Worm (Caenorhabditis elegans) whole organism, L4 larva: ENCODE measurements around the gene morc-1.

ENCODE experiments used
- D1046.2 ChIP-seq: fragments of 200-800 bp; sonication (Bioruptor generic); IDR thresholded peaks from 2 replicates; pipeline ENCODE4 v1.3.6; 2022; ENCODE audit warnings: missing genetic modification characterization, missing compliant biosample characterization
- F26F4.8 ChIP-seq: fragments of 200-800 bp; sonication (Bioruptor generic); conservative IDR thresholded peaks from 2 replicates; pipeline ENCODE4 v1.3.6; 2022; ENCODE audit warnings: missing genetic modification characterization, missing compliant biosample characterization
- R02D3.7 ChIP-seq: fragments of 150-350 bp; sonication (generic microtip); optimal IDR thresholded peaks from 3 replicates; lab custom pipeline; 2014; ENCODE audit warnings: missing biosample characterization, missing genetic modification characterization
- ZK337.2 ChIP-seq: fragments of 200-800 bp; sonication (Bioruptor generic); IDR thresholded peaks from 2 replicates; pipeline ENCODE4 v1.3.6; 2022; ENCODE audit warnings: missing genetic modification reagents, missing genetic modification characterization, missing compliant biosample characterization
- ZK546.5 ChIP-seq, 2 experiments: sonication (generic microtip); optimal IDR thresholded peaks; 2 replicates each; lab custom pipeline; 2017; ENCODE audit warnings: missing biosample characterization in 2 of 2, missing genetic modification characterization in 2 of 2
- aha-1 ChIP-seq: fragments of 150-350 bp; peaks from one replicate; lab custom pipeline; 2014; ENCODE audit warnings: missing biosample characterization, missing genetic modification characterization
- aly-2 ChIP-seq: sonication (generic microtip); optimal IDR thresholded peaks from 2 replicates; lab custom pipeline; 2018; ENCODE audit warnings: missing biosample characterization, missing genetic modification characterization
- ama-1 ChIP-seq: fragments of 150-350 bp; optimal IDR thresholded peaks from 2 replicates; lab custom pipeline; 2014; ENCODE audit warnings: inconsistent platforms, mixed read lengths
- arid-1 ChIP-seq: fragments of 200-800 bp; sonication (Bioruptor generic); conservative IDR thresholded peaks from 2 replicates; pipeline ENCODE4 v1.3.6; 2022; ENCODE audit warnings: missing genetic modification reagents, missing genetic modification characterization, missing compliant biosample characterization
- ceh-28 ChIP-seq: fragments of 150-350 bp; optimal IDR thresholded peaks from 2 replicates; lab custom pipeline; 2014; ENCODE audit warnings: missing biosample characterization, missing genetic modification reagents, missing genetic modification characterization
- ceh-32 ChIP-seq: sonication (generic microtip); optimal IDR thresholded peaks from 2 replicates; lab custom pipeline; 2016; ENCODE audit warnings: mild to moderate bottlenecking, missing genetic modification characterization, missing compliant biosample characterization; ENCODE audit not compliant: poor library complexity
- ceh-44 ChIP-seq: fragments of 200-800 bp; sonication (Bioruptor generic); IDR thresholded peaks from 2 replicates; pipeline ENCODE4 v1.3.6; 2022; ENCODE audit warnings: missing genetic modification reagents, missing genetic modification characterization, missing compliant biosample characterization
- ceh-62 ChIP-seq: sonication (generic microtip); optimal IDR thresholded peaks from 2 replicates; lab custom pipeline; 2017; ENCODE audit warnings: missing biosample characterization, missing genetic modification characterization
- ces-1 ChIP-seq: fragments of 150-350 bp; sonication (generic microtip); optimal IDR thresholded peaks from 4 replicates; lab custom pipeline; 2014; ENCODE audit warnings: missing biosample characterization, missing genetic modification reagents, missing genetic modification characterization
- dmd-8 ChIP-seq: fragments of 200-800 bp; sonication (Bioruptor generic); IDR thresholded peaks from 2 replicates; pipeline ENCODE4 v1.3.6; 2022; ENCODE audit warnings: missing genetic modification characterization, missing compliant biosample characterization
- duxl-1 ChIP-seq: sonication (generic microtip); optimal IDR thresholded peaks from 2 replicates; lab custom pipeline; 2016; ENCODE audit warnings: mild to moderate bottlenecking, missing genetic modification characterization, moderate library complexity, missing compliant biosample characterization; ENCODE audit not compliant: poor library complexity
- dve-1 ChIP-seq: sonication (generic microtip); optimal IDR thresholded peaks from 2 replicates; lab custom pipeline; 2017; ENCODE audit warnings: antibody characterized with exemption, mild to moderate bottlenecking, missing genetic modification characterization, missing compliant biosample characterization; ENCODE audit not compliant: insufficient read depth
- egl-27 ChIP-seq: sonication (generic microtip); optimal IDR thresholded peaks from 3 replicates; lab custom pipeline; 2017; ENCODE audit warnings: missing biosample characterization, missing genetic modification reagents, missing genetic modification characterization
- fkh-10 ChIP-seq: fragments of 150-350 bp; optimal IDR thresholded peaks from 2 replicates; lab custom pipeline; 2014; ENCODE audit warnings: missing biosample characterization, missing genetic modification reagents, missing genetic modification characterization
- gei-8 ChIP-seq: fragments of 200-800 bp; sonication (Bioruptor generic); optimal IDR thresholded peaks from 2 replicates; lab custom pipeline; 2018; ENCODE audit warnings: mild to moderate bottlenecking, missing genetic modification characterization, missing compliant biosample characterization
- hif-1 ChIP-seq, 2 experiments: sonication (generic microtip); optimal IDR thresholded peaks; 2 replicates each; lab custom pipeline; 2016 to 2017; ENCODE audit warnings: missing compliant biosample characterization in 2 of 2, missing genetic modification characterization in 2 of 2, missing genetic modification reagents in 2 of 2, missing genotype in 2 of 2, mild to moderate bottlenecking in 1 of 2
- hlh-30 ChIP-seq: sonication (generic microtip); optimal IDR thresholded peaks from 2 replicates; lab custom pipeline; 2017; ENCODE audit warnings: antibody characterized with exemption, mild to moderate bottlenecking, missing genetic modification characterization, missing compliant biosample characterization; ENCODE audit not compliant: insufficient read depth
- hmg-1.1 ChIP-seq: fragments of 200-800 bp; sonication (Bioruptor generic); IDR thresholded peaks from 2 replicates; pipeline ENCODE4 v1.3.6; 2022; ENCODE audit warnings: missing genetic modification reagents, missing genetic modification characterization, missing compliant biosample characterization
- jun-1 ChIP-seq: fragments of 150-350 bp; optimal IDR thresholded peaks from 2 replicates; lab custom pipeline; 2014; ENCODE audit warnings: missing biosample characterization, missing genetic modification reagents, missing genetic modification characterization
- lim-7 ChIP-seq: fragments of 200-800 bp; sonication (Bioruptor generic); IDR thresholded peaks from 2 replicates; pipeline ENCODE4 v1.3.6; 2022; ENCODE audit warnings: missing genetic modification characterization, missing compliant biosample characterization
- lin-15B ChIP-seq: fragments of 150-350 bp; sonication (generic microtip); optimal IDR thresholded peaks from 3 replicates; lab custom pipeline; 2014; ENCODE audit warnings: missing biosample characterization, missing genetic modification characterization
- lin-39 ChIP-seq: fragments of 150-350 bp; optimal IDR thresholded peaks from 2 replicates; lab custom pipeline; 2014; ENCODE audit warnings: missing biosample characterization, missing genetic modification reagents, missing genetic modification characterization
- lsy-2 ChIP-seq, 2 experiments: fragments of 150-350 bp in 1 of 2; sonication (generic microtip) in 1 of 2; optimal IDR thresholded peaks; 2 replicates each; lab custom pipeline; 2014 to 2017; ENCODE audit warnings: missing biosample characterization in 2 of 2, missing genetic modification characterization in 2 of 2
- madf-5 ChIP-seq, 2 experiments: fragments of 200-800 bp; sonication (Bioruptor generic); IDR thresholded peaks; 2 replicates each; pipeline ENCODE4 v1.3.6; 2022; ENCODE audit warnings: missing compliant biosample characterization in 2 of 2, missing genetic modification characterization in 2 of 2
- mdl-1 ChIP-seq, 2 experiments: fragments of 150-350 bp in 1 of 2; sonication (generic microtip) in 1 of 2; optimal IDR thresholded peaks; 2 replicates each; lab custom pipeline; 2014 to 2017; ENCODE audit warnings: missing biosample characterization in 2 of 2, missing genetic modification characterization in 2 of 2
- nhr-102 ChIP-seq: sonication (generic microtip); optimal IDR thresholded peaks from 2 replicates; lab custom pipeline; 2016; ENCODE audit warnings: mild to moderate bottlenecking, missing genetic modification characterization, moderate library complexity, missing compliant biosample characterization
- nhr-11 ChIP-seq: fragments of 150-350 bp; optimal IDR thresholded peaks from 2 replicates; lab custom pipeline; 2014; ENCODE audit warnings: missing biosample characterization, missing genetic modification characterization
- nhr-237 ChIP-seq: sonication (generic microtip); optimal IDR thresholded peaks from 2 replicates; lab custom pipeline; 2017; ENCODE audit warnings: missing biosample characterization, missing genetic modification characterization
- nhr-48 ChIP-seq: sonication (generic microtip); optimal IDR thresholded peaks from 2 replicates; lab custom pipeline; 2016; ENCODE audit warnings: mild to moderate bottlenecking, missing genetic modification characterization, missing compliant biosample characterization
- saeg-2 ChIP-seq: fragments of 200-800 bp; sonication (Bioruptor generic); IDR thresholded peaks from 2 replicates; pipeline ENCODE4 v1.3.6; 2022; ENCODE audit warnings: missing genetic modification reagents, missing genetic modification characterization, missing compliant biosample characterization
- set-16 ChIP-seq: fragments of 200-800 bp; sonication (Bioruptor generic); IDR thresholded peaks from 2 replicates; pipeline ENCODE4 v1.3.6; 2022; ENCODE audit warnings: missing genetic modification reagents, missing genetic modification characterization, missing compliant biosample characterization
- skn-1 ChIP-seq: fragments of 150-350 bp; optimal IDR thresholded peaks from 2 replicates; lab custom pipeline; 2014; ENCODE audit warnings: missing biosample characterization, missing genetic modification characterization
- spr-3 ChIP-seq: fragments of 200-800 bp; sonication (Bioruptor generic); optimal IDR thresholded peaks from 2 replicates; lab custom pipeline; 2018; ENCODE audit warnings: mild to moderate bottlenecking, missing genetic modification characterization, missing compliant biosample characterization
- unc-130 ChIP-seq: sonication (generic microtip); optimal IDR thresholded peaks from 2 replicates; lab custom pipeline; 2016; ENCODE audit warnings: missing genetic modification reagents, missing genetic modification characterization, missing compliant biosample characterization
- unc-39 ChIP-seq: sonication (generic microtip); optimal IDR thresholded peaks from 2 replicates; lab custom pipeline; 2017; ENCODE audit warnings: missing biosample characterization, missing genetic modification characterization
- zfp-3 ChIP-seq: fragments of 200-800 bp; sonication (Bioruptor generic); conservative IDR thresholded peaks from 2 replicates; pipeline ENCODE4 v1.3.6; 2022; ENCODE audit warnings: missing genetic modification reagents, missing genetic modification characterization, missing compliant biosample characterization
- ztf-7 ChIP-seq: fragments of 150-350 bp; optimal IDR thresholded peaks from 2 replicates; lab custom pipeline; 2014; ENCODE audit warnings: missing biosample characterization, missing genetic modification characterization

The morc-1 gene

ce11 chrIII:5230415-5230814, 23.7 kb upstream of the morc-1 start, which contains the start of gene prmt-5 (continued):
- TF ChIP-seq ceh-32 (tag; lab: Kevin White, UChicago) (no peak), lsy-2 (tag; optimal IDR thresholded peaks at IDR 0.05; lab: Kevin White, UChicago) (peak in 1 of 2 experiments; percentile 54), dmd-8 (GFP tag; lab: Robert Waterston, UW) (no peak)

ce11 chrIII:5229511-5230250, 23.0 kb upstream of the morc-1 start:
- 0 out of 2 replicates have a peak, but pooled peaks have one; percentile 20 for TF ChIP-seq D1046.2 (GFP tag; lab: Robert Waterston, UW)
- no peak for TF ChIP-seq unc-130
- peak; percentile 82 for TF ChIP-seq aha-1
- peak; percentile 75 for TF ChIP-seq aly-2 (tag; lab: Kevin White, UChicago)

ce11 chrIII:5228839-5229238, 22.1 kb upstream of the morc-1 start:
- no peak for TF ChIP-seq ztf-7 (tag; lab: Kevin White, UChicago)
- no peak for TF ChIP-seq nhr-237 (tag; lab: Kevin White, UChicago)
- no peak for TF ChIP-seq egl-27 (tag; lab: Kevin White, UChicago)
- no peak for TF ChIP-seq dmd-8 (GFP tag; lab: Robert Waterston, UW)
- TF ChIP-seq fkh-10 (GFP tag; lab: Kevin White, UChicago) = no peak

- no peak for TF ChIP-seq ZK546.5 (tag; optimal IDR thresholded peaks at IDR 0.05; lab: Kevin White, UChicago)
- peak in 1 of 2 experiments; percentile 93 for TF ChIP-seq lsy-2 (tag; optimal IDR thresholded peaks at IDR 0.05; lab: Kevin White, UChicago)
- TF ChIP-seq lin-39 (tag; lab: Kevin White, UChicago) = no peak
- TF ChIP-seq saeg-2 = no peak
- peak; percentile 23 for TF ChIP-seq ces-1 (GFP tag; lab: Kevin White, UChicago)
- peak; percentile 59 for TF ChIP-seq arid-1 (GFP tag; lab: Robert Waterston, UW)
- peak; percentile 66 for TF ChIP-seq fkh-10 (GFP tag; lab: Kevin White, UChicago)
- TF ChIP-seq ceh-28 (tag; lab: Kevin White, UChicago) = no peak
- TF ChIP-seq hlh-30 (tag; lab: Kevin White, UChicago) = peak; percentile 77
- peak; percentile 96 for TF ChIP-seq aha-1
- peak; percentile 11 for TF ChIP-seq duxl-1 (tag; lab: Kevin White, UChicago)
- TF ChIP-seq nhr-11 = peak; percentile 91
- no peak for TF ChIP-seq ceh-44
- no peak for TF ChIP-seq ZK337.2 (GFP tag; lab: Robert Waterston, UW)
- TF ChIP-seq lim-7 (GFP tag; lab: Robert Waterston, UW) = no peak
- TF ChIP-seq zfp-3 (GFP tag; lab: Robert Waterston, UW) = 0 out of 2 replicates have a peak, but pooled peaks have one; percentile 37
- TF ChIP-seq set-16 = no peak
- TF ChIP-seq unc-39 (tag; lab: Kevin White, UChicago) = no peak
- peak; percentile 51 for TF ChIP-seq nhr-102 (tag; lab: Kevin White, UChicago)
- TF ChIP-seq lin-15B (tag; lab: Kevin White, UChicago) = no peak
- TF ChIP-seq aly-2 (tag; lab: Kevin White, UChicago) = no peak
- no peak for TF ChIP-seq jun-1 (tag; lab: Kevin White, UChicago)
- no peak for TF ChIP-seq skn-1
- peak in 1 of 2 experiments; percentile 77 for TF ChIP-seq hif-1 (tag; optimal IDR thresholded peaks at IDR 0.05; lab: Kevin White, UChicago)
- TF ChIP-seq ceh-62 = no peak
- no peak for TF ChIP-seq R02D3.7 (tag; lab: Kevin White, UChicago)
- TF ChIP-seq dve-1 (tag; lab: Kevin White, UChicago) = peak; percentile 92
- no peak for TF ChIP-seq ztf-7 (tag; lab: Kevin White, UChicago)
- no peak for TF ChIP-seq spr-3 (GFP tag; lab: Kevin White, UChicago)
- TF ChIP-seq nhr-48 (tag; lab: Kevin White, UChicago) = no peak
- TF ChIP-seq mdl-1 (tag; optimal IDR thresholded peaks at IDR 0.05; lab: Kevin White, UChicago) = peak in 1 of 2 experiments; percentile 28
- no peak for TF ChIP-seq ceh-32 (tag; lab: Kevin White, UChicago)
- TF ChIP-seq ama-1 (lab: Kevin White, UChicago) = peak; percentile 88
- peak; percentile 69 for TF ChIP-seq hmg-1.1 (GFP tag; lab: Robert Waterston, UW)
- TF ChIP-seq madf-5 (GFP tag; IDR thresholded peaks at IDR 0.05; lab: Robert Waterston, UW) = no peak
- no peak for TF ChIP-seq gei-8 (GFP tag; lab: Kevin White, UChicago)
- no peak for TF ChIP-seq F26F4.8
These were observed 21.2 kb upstream of the morc-1 start, which contains the start of the genes C34E10.12, C34E10.10 and atp-2 for ce11 chrIII:5227831-5228467. Gene C34E10.12, minus strand, starts transcription at chrIII:5227881. Gene C34E10.10, minus strand, starts transcription at chrIII:5227884. Gene atp-2, plus strand, starts transcription at chrIII:5228417.
